2 worm cellular contexts compared by ENCODE assay signal in genomic region chrV:17712349-17712748, ce11.
TF ChIP-seq lines count a peak whose summit lies in the region.

No protein-coding gene starts in this region.

TF ChIP-seq in whole organism, L4 larva, 104 proteins besides CTCF, POLR2A, EP300 and RAD21:
- TF ChIP-seq set-16 (GFP tag; IDR thresholded peaks at IDR 0.05; lab: Robert Waterston, UW) (peak; percentile 60), aha-1 (tag; lab: Kevin White, UChicago) (peak; percentile 58), nhr-48 (tag; optimal IDR thresholded peaks at IDR 0.05; lab: Kevin White, UChicago) (no peak)

TF ChIP-seq in whole organism, young adult, 124 proteins besides CTCF, POLR2A, EP300 and RAD21:
- TF ChIP-seq nfya-2 (GFP tag; IDR thresholded peaks at IDR 0.05; lab: Robert Waterston, UW) (no peak), zfh-2 (GFP tag; conservative IDR thresholded peaks at IDR 0.05; lab: Robert Waterston, UW) (peak; percentile 68), nhr-120 (GFP tag; IDR thresholded peaks at IDR 0.05; lab: Robert Waterston, UW) (0 out of 2 replicates have a peak, but pooled peaks have one; percentile 44)
TF ChIP-seq in whole organism, young adult: peak in this region for 2.
